Worm (Caenorhabditis elegans) whole organism, L2 larva: Measurements from ENCODE around the gene C01G10.9.
"Not testable (repeated sequence)": the region's sequence is repeated elsewhere in the genome, so short reads cannot be mapped to it uniquely, and the experiment has no call there.

Source experiments
- C34F6.9 ChIP-seq: fragments of 150-350 bp; optimal IDR thresholded peaks from 2 replicates; lab custom pipeline; 2014; ENCODE audit warnings: missing biosample characterization, missing genetic modification characterization
- R02D3.7 ChIP-seq: fragments of 150-350 bp; optimal IDR thresholded peaks from 2 replicates; lab custom pipeline; 2014; ENCODE audit warnings: missing biosample characterization, missing genetic modification characterization
- Y55F3AM.14 ChIP-seq: fragments of 200-800 bp; sonication (Bioruptor generic); optimal IDR thresholded peaks from 2 replicates; lab custom pipeline; 2018; ENCODE audit warnings: mild to moderate bottlenecking, missing genetic modification characterization, missing compliant biosample characterization
- ZK546.5 ChIP-seq: sonication (generic microtip); optimal IDR thresholded peaks from 2 replicates; lab custom pipeline; 2017; ENCODE audit warnings: missing biosample characterization, missing genetic modification characterization
- aly-2 ChIP-seq: fragments of 150-350 bp; optimal IDR thresholded peaks from 2 replicates; lab custom pipeline; 2014; ENCODE audit warnings: missing biosample characterization, missing genetic modification characterization
- ama-1 ChIP-seq: fragments of 150-350 bp; optimal IDR thresholded peaks from 2 replicates; lab custom pipeline; 2018; ENCODE audit warnings: inconsistent platforms
- blmp-1 ChIP-seq: sonication (generic microtip); optimal IDR thresholded peaks from 2 replicates; lab custom pipeline; 2017; ENCODE audit warnings: missing genetic modification characterization, mild to moderate bottlenecking, missing compliant biosample characterization, antibody characterized with exemption, moderate library complexity; ENCODE audit not compliant: insufficient read depth
- ceh-82 ChIP-seq: fragments of 150-350 bp; optimal IDR thresholded peaks from 2 replicates; lab custom pipeline; 2014; ENCODE audit warnings: missing biosample characterization, missing genetic modification characterization
- crh-2 ChIP-seq: sonication (generic microtip); optimal IDR thresholded peaks from 2 replicates; lab custom pipeline; 2017; ENCODE audit warnings: missing biosample characterization, missing genetic modification characterization
- elt-1 ChIP-seq: fragments of 150-350 bp; optimal IDR thresholded peaks from 2 replicates; lab custom pipeline; 2014; ENCODE audit warnings: missing biosample characterization, missing genetic modification characterization
- elt-3 ChIP-seq: sonication (generic microtip); optimal IDR thresholded peaks from 2 replicates; lab custom pipeline; 2017; ENCODE audit warnings: missing biosample characterization, missing genetic modification characterization
- fos-1 ChIP-seq: fragments of 150-350 bp; optimal IDR thresholded peaks from 2 replicates; lab custom pipeline; 2014; ENCODE audit warnings: missing biosample characterization, missing genetic modification characterization
- lin-39 ChIP-seq: fragments of 150-350 bp; optimal IDR thresholded peaks from 2 replicates; lab custom pipeline; 2014; ENCODE audit warnings: missing biosample characterization, missing genetic modification reagents, missing genetic modification characterization
- lsy-2 ChIP-seq, 2 experiments: fragments of 150-350 bp in 1 of 2; sonication (generic microtip) in 1 of 2; optimal IDR thresholded peaks; 2 replicates each; lab custom pipeline; 2014 to 2017; ENCODE audit warnings: missing biosample characterization in 2 of 2, missing genetic modification characterization in 2 of 2
- mab-5 ChIP-seq: fragments of 150-350 bp; optimal IDR thresholded peaks from 2 replicates; lab custom pipeline; 2014; ENCODE audit warnings: missing biosample characterization, missing genetic modification characterization
- mbf-1 ChIP-seq: sonication (generic microtip); optimal IDR thresholded peaks from 2 replicates; lab custom pipeline; 2017; ENCODE audit warnings: missing biosample characterization, missing genetic modification characterization
- mdl-1 ChIP-seq, 2 experiments: fragments of 150-350 bp in 1 of 2; sonication (generic microtip) in 1 of 2; optimal IDR thresholded peaks; 2 replicates each; lab custom pipeline; 2017; ENCODE audit warnings: missing biosample characterization in 2 of 2, missing genetic modification characterization in 2 of 2
- nhr-11 ChIP-seq: fragments of 150-350 bp; optimal IDR thresholded peaks from 2 replicates; lab custom pipeline; 2014; ENCODE audit warnings: missing biosample characterization, missing genetic modification characterization
- nhr-12 ChIP-seq: fragments of 150-350 bp; optimal IDR thresholded peaks from 2 replicates; lab custom pipeline; 2014; ENCODE audit warnings: missing biosample characterization, missing genetic modification characterization
- nhr-129 ChIP-seq: fragments of 150-350 bp; optimal IDR thresholded peaks from 2 replicates; lab custom pipeline; 2014; ENCODE audit warnings: missing biosample characterization, missing genetic modification characterization
- nhr-237 ChIP-seq: fragments of 150-350 bp; optimal IDR thresholded peaks from 2 replicates; lab custom pipeline; 2014; ENCODE audit warnings: missing biosample characterization, missing genetic modification characterization
- nhr-25 ChIP-seq: fragments of 150-350 bp; sonication (generic microtip); optimal IDR thresholded peaks from 3 replicates; lab custom pipeline; 2014; ENCODE audit warnings: missing biosample characterization, missing genetic modification characterization
- nhr-6 ChIP-seq: fragments of 150-350 bp; optimal IDR thresholded peaks from 2 replicates; lab custom pipeline; 2014; ENCODE audit warnings: missing biosample characterization, missing genetic modification characterization
- peb-1 ChIP-seq: fragments of 150-350 bp; optimal IDR thresholded peaks from 2 replicates; lab custom pipeline; 2014; ENCODE audit warnings: missing biosample characterization, missing genetic modification characterization
- sma-9 ChIP-seq, 2 experiments: fragments of 150-350 bp in 1 of 2; sonication (generic microtip) in 1 of 2; optimal IDR thresholded peaks; 2 replicates each; lab custom pipeline; 2014 to 2016; ENCODE audit warnings: missing genetic modification characterization in 2 of 2, mild to moderate bottlenecking in 1 of 2, missing biosample characterization in 1 of 2, missing compliant biosample characterization in 1 of 2, missing genetic modification reagents in 1 of 2, moderate library complexity in 1 of 2
- snpc-4 ChIP-seq: fragments of 150-350 bp; optimal IDR thresholded peaks from 2 replicates; lab custom pipeline; 2014; ENCODE audit warnings: missing biosample characterization, missing genetic modification characterization
- unc-55 ChIP-seq: fragments of 150-350 bp; sonication (generic microtip); optimal IDR thresholded peaks from 3 replicates; lab custom pipeline; 2014; ENCODE audit warnings: missing biosample characterization, missing genetic modification reagents, missing genetic modification characterization
- ztf-1 ChIP-seq: fragments of 200-800 bp; sonication (Bioruptor generic); conservative IDR thresholded peaks from 2 replicates; pipeline ENCODE4 v1.3.6; 2022; ENCODE audit warnings: missing genetic modification characterization, missing compliant biosample characterization
- ztf-4 ChIP-seq: fragments of 150-350 bp; optimal IDR thresholded peaks from 2 replicates; lab custom pipeline; 2014; ENCODE audit warnings: missing biosample characterization, missing genetic modification characterization

C01G10.9 gene

DNA sequence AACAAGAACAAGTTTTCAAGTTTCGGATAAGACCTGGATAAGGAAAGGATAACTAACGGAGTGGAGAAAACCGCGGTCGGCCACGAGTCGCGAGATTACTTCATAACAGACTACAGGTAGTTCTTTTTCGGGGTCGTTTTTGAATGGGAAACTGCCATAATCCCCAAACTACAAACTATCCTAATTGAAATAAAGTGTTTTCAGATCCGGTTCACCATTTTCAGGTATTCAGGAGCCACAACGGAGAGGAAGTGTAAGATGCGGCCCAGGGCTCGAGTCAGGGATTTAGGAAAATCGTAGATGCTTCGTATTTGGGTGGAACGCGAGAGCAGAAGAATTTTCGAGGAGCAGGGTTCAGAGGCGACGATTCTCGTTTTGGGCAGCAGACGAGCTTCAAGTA, 33.6 kb downstream of the C01G10.9 start, which contains the start of gene T01G5.8:
Gene T01G5.8, plus strand, starts transcription at position 301 of the 400 bp plus-strand sequence.
- TF ChIP-seq nhr-25 (tag; lab: Kevin White, UChicago); Y55F3AM.14 (GFP tag; lab: Kevin White, UChicago); crh-2 (tag; lab: Kevin White, UChicago): not testable (repeated sequence)

DNA sequence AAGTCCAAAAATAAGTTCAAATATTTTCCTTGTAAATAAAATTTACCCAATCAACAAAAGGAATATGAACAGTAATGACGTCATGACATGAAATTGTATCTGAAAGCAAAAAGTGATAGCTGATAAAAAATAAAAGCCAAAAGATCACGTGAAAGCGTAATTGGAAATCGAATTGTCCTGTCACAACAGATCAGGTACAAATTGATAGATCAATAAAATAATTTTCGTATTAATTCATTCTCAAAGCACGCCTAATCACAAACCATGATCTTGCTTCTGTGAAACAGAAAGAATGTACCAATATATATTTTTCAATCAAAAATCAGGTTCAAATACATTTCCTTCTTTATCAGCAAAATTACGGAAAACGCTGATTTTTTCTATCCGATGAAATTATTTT, 37.2 kb downstream of the C01G10.9 start, which contains the start of gene flor-1:
Gene flor-1, minus strand, starts transcription at position 101 of the 400 bp plus-strand sequence.
- TF ChIP-seq ceh-82 (tag; lab: Kevin White, UChicago) (no peak), lin-39 (tag; lab: Kevin White, UChicago) (no peak), R02D3.7 (tag; lab: Kevin White, UChicago) (no peak), nhr-129 (no peak), aly-2 (tag; lab: Kevin White, UChicago) (no peak), crh-2 (tag; lab: Kevin White, UChicago) (no peak), nhr-237 (tag; lab: Kevin White, UChicago) (no peak), ama-1 (lab: Kevin White, UChicago) (no peak)
- TF ChIP-seq, all 48 proteins: peak for 0

DNA sequence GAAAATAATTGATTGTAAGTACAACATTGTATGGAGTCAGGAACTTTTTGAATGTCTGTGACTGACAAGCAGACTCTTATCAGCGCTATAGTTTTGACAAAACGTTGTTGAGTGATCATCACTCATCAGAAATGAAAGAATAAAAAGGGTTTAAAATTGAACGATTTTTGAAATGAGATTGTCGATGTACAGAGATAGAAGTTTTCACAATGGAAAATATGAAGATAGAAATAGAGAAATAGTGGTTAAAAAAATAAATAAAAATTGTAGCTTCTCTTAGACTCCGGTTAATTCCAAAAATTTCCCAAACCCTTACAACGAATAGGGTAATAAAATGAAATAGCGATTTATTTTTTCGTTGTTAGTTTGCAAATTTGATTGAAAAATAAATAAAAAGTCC, 42.8 kb downstream of the C01G10.9 start, which contains the start of gene ugt-30:
Gene ugt-30, minus strand, starts transcription at position 101 of the 400 bp plus-strand sequence.
- not testable (repeated sequence) for TF ChIP-seq mbf-1, ztf-4, elt-1 (tag; lab: Kevin White, UChicago)

DNA sequence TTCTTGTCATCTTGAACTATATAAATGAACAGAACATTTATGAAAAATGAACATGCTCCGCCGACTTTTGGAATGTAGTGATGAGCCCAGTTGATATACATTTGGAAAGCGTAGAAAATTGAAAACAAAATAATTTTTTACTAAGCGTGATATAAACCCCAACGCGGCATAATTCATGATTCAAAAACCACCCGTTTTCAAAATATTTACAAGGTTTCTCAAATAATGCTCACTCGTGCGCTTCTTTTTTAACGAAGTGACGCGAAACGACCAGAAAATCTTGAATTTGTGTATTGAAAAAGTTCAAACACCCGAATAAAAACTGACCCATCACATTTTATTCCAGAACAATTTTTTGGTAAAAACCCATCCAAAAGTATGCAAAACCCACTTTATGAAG, 45.1 kb downstream of the C01G10.9 start, which contains the start of gene srj-27:
Gene srj-27, minus strand, starts transcription at position 101 of the 400 bp plus-strand sequence.
- TF ChIP-seq elt-1 (tag; lab: Kevin White, UChicago) (no peak), blmp-1 (tag; lab: Kevin White, UChicago) (no peak), ZK546.5 (tag; lab: Kevin White, UChicago) (no peak), mab-5 (no peak), unc-55 (GFP tag; lab: Kevin White, UChicago) (no peak), nhr-12 (tag; lab: Kevin White, UChicago) (no peak), elt-3 (no peak), mdl-1 (tag; optimal IDR thresholded peaks at IDR 0.05; lab: Kevin White, UChicago) (no peak), peb-1 (tag; lab: Kevin White, UChicago) (no peak), sma-9 (GFP tag; optimal IDR thresholded peaks at IDR 0.05; lab: Kevin White, UChicago) (no peak), sma-9 (tag; optimal IDR thresholded peaks at IDR 0.05; lab: Kevin White, UChicago) (no peak), ztf-4 (tag; lab: Kevin White, UChicago) (no peak), nhr-11 (tag; lab: Kevin White, UChicago) (no peak), mbf-1 (tag; lab: Kevin White, UChicago) (no peak), fos-1 (no peak), R02D3.7 (tag; lab: Kevin White, UChicago) (no peak), nhr-6 (tag; lab: Kevin White, UChicago) (no peak), lin-39 (tag; lab: Kevin White, UChicago) (no peak), ceh-82 (tag; lab: Kevin White, UChicago) (no peak), nhr-129 (no peak), ztf-1 (GFP tag; lab: Robert Waterston, UW) (no peak)

DNA sequence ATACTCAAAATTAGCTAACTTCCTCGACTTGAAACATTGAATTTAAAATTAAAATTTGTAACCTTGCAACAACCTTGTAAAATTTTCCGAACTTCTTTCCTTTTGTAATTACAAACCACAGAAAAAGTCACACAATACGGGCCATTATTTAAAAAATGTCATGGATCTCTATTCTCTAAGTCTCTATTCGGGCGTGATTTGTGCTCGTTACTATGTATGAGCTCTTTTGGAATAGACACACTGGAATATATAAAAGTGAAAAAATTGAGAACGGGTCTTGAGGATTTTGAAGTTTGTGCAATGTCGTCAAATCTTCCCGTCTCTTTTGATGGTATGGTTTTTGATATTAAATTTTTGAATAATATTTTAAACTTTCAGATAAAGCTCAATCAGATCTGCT, 45.6 kb downstream of the C01G10.9 start, which contains the start of gene srr-7:
Gene srr-7, plus strand, starts transcription at position 301 of the 400 bp plus-strand sequence.
- no peak for TF ChIP-seq ZK546.5 (tag; lab: Kevin White, UChicago)

DNA sequence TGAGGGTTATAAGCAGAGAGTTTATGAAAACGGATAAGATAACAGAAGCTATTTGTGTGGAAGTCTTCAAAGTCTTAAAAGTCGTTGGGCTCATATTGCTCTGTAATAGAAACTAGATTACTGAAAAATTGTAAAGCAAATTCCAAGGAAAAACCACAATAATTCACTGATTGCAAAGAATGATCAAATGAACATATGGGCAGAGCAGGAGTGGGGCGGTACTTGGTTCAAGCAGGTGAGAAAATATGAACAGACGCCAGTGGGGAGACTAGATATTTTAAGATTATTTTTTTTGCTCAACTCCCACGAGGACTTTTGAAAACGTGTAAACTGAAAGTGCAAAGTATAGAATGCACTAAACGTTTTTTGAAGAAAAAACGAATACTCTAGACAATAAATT, 50.1 kb downstream of the C01G10.9 start, which contains the start of gene str-171:
Gene str-171, minus strand, starts transcription at position 101 of the 400 bp plus-strand sequence.
- TF ChIP-seq C34F6.9 (no peak), ztf-4 (tag; lab: Kevin White, UChicago) (no peak), nhr-12 (tag; lab: Kevin White, UChicago) (no peak), unc-55 (GFP tag; lab: Kevin White, UChicago) (no peak), lsy-2 (tag; optimal IDR thresholded peaks at IDR 0.05; lab: Kevin White, UChicago) (no peak), lin-39 (tag; lab: Kevin White, UChicago) (no peak), elt-3 (no peak), snpc-4 (no peak), nhr-11 (tag; lab: Kevin White, UChicago) (no peak), elt-1 (tag; lab: Kevin White, UChicago) (no peak)
